Worm (Caenorhabditis elegans): ENCODE results near the gene M151.2.

DNA sequence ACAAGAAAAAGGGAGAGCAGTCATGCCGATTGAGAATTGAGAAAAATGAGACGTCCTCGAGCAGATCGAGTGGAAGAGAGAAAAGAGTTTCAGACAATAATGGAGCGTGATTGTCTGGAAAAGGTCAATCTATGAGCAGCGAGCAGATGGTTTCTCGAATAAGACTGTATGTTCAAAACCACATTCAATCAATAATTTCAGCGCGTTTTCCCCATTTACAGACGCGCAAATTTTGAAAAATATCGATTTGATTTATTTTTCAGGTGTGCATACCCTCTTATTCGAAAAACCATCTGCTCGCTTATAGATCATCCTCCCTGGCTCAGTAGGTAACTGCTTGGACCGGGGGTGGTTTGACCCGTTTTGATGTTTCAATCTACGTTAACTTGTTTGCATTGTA lies 8.3 kb downstream of the M151.2 start, which contains the start of gene fbxb-31:
- no peak for TF ChIP-seq tra-4 (tag; optimal IDR thresholded peaks at IDR 0.05)
- no peak for TF ChIP-seq sea-1 (GFP tag; conservative IDR thresholded peaks at IDR 0.05)
- no peak for TF ChIP-seq hmg-4 (GFP tag; optimal IDR thresholded peaks at IDR 0.05)
- TF ChIP-seq flt-1 (GFP tag; IDR thresholded peaks at IDR 0.05) = no peak
- TF ChIP-seq ama-1 (optimal IDR thresholded peaks at IDR 0.05) = no peak
- TF ChIP-seq pes-1 (GFP tag; IDR thresholded peaks at IDR 0.05) = no peak
- no peak for TF ChIP-seq F13C5.2 (tag; optimal IDR thresholded peaks at IDR 0.05)
- no peak for TF ChIP-seq hmbx-1 (tag; optimal IDR thresholded peaks at IDR 0.05)
- TF ChIP-seq ceh-36 (tag; optimal IDR thresholded peaks at IDR 0.05) = no peak
- TF ChIP-seq tbx-11 (GFP tag; IDR thresholded peaks at IDR 0.05) = no peak
- no peak for TF ChIP-seq ceh-13 (GFP tag; optimal IDR thresholded peaks at IDR 0.05)
- TF ChIP-seq tbx-37 (GFP tag; conservative IDR thresholded peaks at IDR 0.05) = no peak
- no peak for TF ChIP-seq scrt-1 (GFP tag; IDR thresholded peaks at IDR 0.05)

All from whole organism, early embryonic.